Fruit fly (Drosophila melanogaster): ENCODE measurements around the gene CG46309.
A peak's percentile ranks its signal among the peaks of the same experiment; 100 is the strongest.

CG46309 gene

dm6 chr2L:16279774-16280252 lies 28.2 kb upstream of the CG46309 start:
- peak; percentile 80 for TF ChIP-seq Pif1B (GFP tag; optimal IDR thresholded peaks at IDR 0.05)
- TF ChIP-seq gl (tag; optimal IDR thresholded peaks at IDR 0.05) = peak; percentile 57
- TF ChIP-seq CG9948 (tag; optimal IDR thresholded peaks at IDR 0.05) = peak; percentile 92
- TF ChIP-seq CG12605 (GFP tag; IDR thresholded peaks at IDR 0.05) = peak; percentile 67
- TF ChIP-seq Snoo (tag; optimal IDR thresholded peaks at IDR 0.05) = peak; percentile 67
- TF ChIP-seq Ets98B (GFP tag; IDR thresholded peaks at IDR 0.05) = peak; percentile 73
- peak; percentile 94 for TF ChIP-seq CG8301 (tag; optimal IDR thresholded peaks at IDR 0.05)
- TF ChIP-seq CG10348 (GFP tag; IDR thresholded peaks at IDR 0.05) = peak; percentile 70; the same call in 1 of the 2 replicates
- TF ChIP-seq CG8159 (tag; optimal IDR thresholded peaks at IDR 0.05) = peak; percentile 86
- TF ChIP-seq CG34367 (tag; optimal IDR thresholded peaks at IDR 0.05) = peak; percentile 85
- TF ChIP-seq fd96Ca (GFP tag; IDR thresholded peaks at IDR 0.05) = peak; percentile 40; the same call in 1 of the 3 replicates
- peak; percentile 86 for TF ChIP-seq CG32121 (GFP tag; IDR thresholded peaks at IDR 0.05)
- peak; percentile 41 for TF ChIP-seq CG13204 (GFP tag; optimal IDR thresholded peaks at IDR 0.05)
- peak; percentile 62 for TF ChIP-seq rn (GFP tag; IDR thresholded peaks at IDR 0.05)
- TF ChIP-seq D1 (tag; optimal IDR thresholded peaks at IDR 0.05) = peak; percentile 92
- TF ChIP-seq Pif1A (GFP tag; optimal IDR thresholded peaks at IDR 0.05) = peak; percentile 88
- peak; percentile 88 for TF ChIP-seq CG4496 (GFP tag; IDR thresholded peaks at IDR 0.05)
- peak; percentile 89 for TF ChIP-seq CG17806 (tag; optimal IDR thresholded peaks at IDR 0.05)
- no peak for TF ChIP-seq EcR (GFP tag; optimal IDR thresholded peaks at IDR 0.05)
- peak; percentile 86 for TF ChIP-seq CG15710 (tag; optimal IDR thresholded peaks at IDR 0.05)
- peak; percentile 95 for TF ChIP-seq CG14655 (GFP tag; optimal IDR thresholded peaks at IDR 0.05)

dm6 chr2L:16278842-16279241 lies 27.3 kb upstream of the CG46309 start:
- peak; percentile 80 for TF ChIP-seq CG13204 (GFP tag; optimal IDR thresholded peaks at IDR 0.05)
- TF ChIP-seq rn (GFP tag; IDR thresholded peaks at IDR 0.05) = no peak
- TF ChIP-seq CG4496 (GFP tag; IDR thresholded peaks at IDR 0.05) = 0 out of 3 replicates have a peak, but pooled peaks have one; percentile 39

- TF ChIP-seq CG8301 (tag; optimal IDR thresholded peaks at IDR 0.05) = no peak
- TF ChIP-seq CG32121 (GFP tag; IDR thresholded peaks at IDR 0.05) = no peak
- TF ChIP-seq CG8159 (tag; optimal IDR thresholded peaks at IDR 0.05) = no peak
- TF ChIP-seq CG17806 (tag; optimal IDR thresholded peaks at IDR 0.05) = no peak
- TF ChIP-seq Ets98B (GFP tag; IDR thresholded peaks at IDR 0.05) = no peak
- no peak for TF ChIP-seq CG9948 (tag; optimal IDR thresholded peaks at IDR 0.05)
- no peak for TF ChIP-seq Snoo (tag; optimal IDR thresholded peaks at IDR 0.05)
- no peak for TF ChIP-seq CG4496 (GFP tag; IDR thresholded peaks at IDR 0.05)
- no peak for TF ChIP-seq D1 (tag; optimal IDR thresholded peaks at IDR 0.05)
- no peak for TF ChIP-seq fd96Ca (GFP tag; IDR thresholded peaks at IDR 0.05)
- TF ChIP-seq CG34367 (tag; optimal IDR thresholded peaks at IDR 0.05) = no peak
- TF ChIP-seq CG13204 (GFP tag; optimal IDR thresholded peaks at IDR 0.05) = no peak
- TF ChIP-seq CG12605 (GFP tag; IDR thresholded peaks at IDR 0.05) = no peak
Observed at dm6 chr2L:16277922-16278321, 26.3 kb upstream of the CG46309 start.

- TF ChIP-seq CG4496 (GFP tag; IDR thresholded peaks at IDR 0.05) (0 out of 3 replicates have a peak, but pooled peaks have one; percentile 35), Snoo (tag; optimal IDR thresholded peaks at IDR 0.05) (no peak)
Observed at dm6 chr2L:16276820-16277219, 25.2 kb upstream of the CG46309 start.

dm6 chr2L:16275809-16276178 lies 24.2 kb upstream of the CG46309 start:
- TF ChIP-seq gl (tag; optimal IDR thresholded peaks at IDR 0.05) = no peak
- no peak for TF ChIP-seq CG12605 (GFP tag; IDR thresholded peaks at IDR 0.05)
- peak; percentile 49 for TF ChIP-seq CG9948 (tag; optimal IDR thresholded peaks at IDR 0.05)
- TF ChIP-seq CG34367 (tag; optimal IDR thresholded peaks at IDR 0.05) = peak; percentile 7
- TF ChIP-seq CG32121 (GFP tag; IDR thresholded peaks at IDR 0.05) = peak; percentile 79; the same call in 1 of the 2 replicates
- peak; percentile 67 for TF ChIP-seq CG8159 (tag; optimal IDR thresholded peaks at IDR 0.05)
- no peak for TF ChIP-seq D1 (tag; optimal IDR thresholded peaks at IDR 0.05)
- TF ChIP-seq CG8301 (tag; optimal IDR thresholded peaks at IDR 0.05) = peak; percentile 71
- peak; percentile 15 for TF ChIP-seq Snoo (tag; optimal IDR thresholded peaks at IDR 0.05)
- TF ChIP-seq Pif1B (GFP tag; optimal IDR thresholded peaks at IDR 0.05) = peak; percentile 34
- peak; percentile 89 for TF ChIP-seq EcR (GFP tag; optimal IDR thresholded peaks at IDR 0.05)
- TF ChIP-seq rn (GFP tag; IDR thresholded peaks at IDR 0.05) = 0 out of 2 replicates have a peak, but pooled peaks have one; percentile 40
- peak; percentile 51 for TF ChIP-seq CG17806 (tag; optimal IDR thresholded peaks at IDR 0.05)
- TF ChIP-seq fd96Ca (GFP tag; IDR thresholded peaks at IDR 0.05) = peak; percentile 65; the same call in 2 of the 3 replicates
- TF ChIP-seq CG10348 (GFP tag; IDR thresholded peaks at IDR 0.05) = no peak; the same call in 1 of the 2 replicates
- TF ChIP-seq Ets98B (GFP tag; IDR thresholded peaks at IDR 0.05) = peak; percentile 66
- peak; percentile 32 for TF ChIP-seq CG15710 (tag; optimal IDR thresholded peaks at IDR 0.05)
- TF ChIP-seq Pif1A (GFP tag; optimal IDR thresholded peaks at IDR 0.05) = peak; percentile 68
- peak; percentile 71 for TF ChIP-seq CG14655 (GFP tag; optimal IDR thresholded peaks at IDR 0.05)
- peak; percentile 82 for TF ChIP-seq CG4496 (GFP tag; IDR thresholded peaks at IDR 0.05)

- TF ChIP-seq gl (tag; optimal IDR thresholded peaks at IDR 0.05) = no peak
- TF ChIP-seq CG12605 (GFP tag; IDR thresholded peaks at IDR 0.05) = no peak
- no peak for TF ChIP-seq CG13204 (GFP tag; optimal IDR thresholded peaks at IDR 0.05)
- no peak for TF ChIP-seq D1 (tag; optimal IDR thresholded peaks at IDR 0.05)
- TF ChIP-seq Pif1A (GFP tag; optimal IDR thresholded peaks at IDR 0.05) = no peak
- TF ChIP-seq CG17806 (tag; optimal IDR thresholded peaks at IDR 0.05) = no peak
- TF ChIP-seq CG34367 (tag; optimal IDR thresholded peaks at IDR 0.05) = no peak
- no peak for TF ChIP-seq CG8301 (tag; optimal IDR thresholded peaks at IDR 0.05)
- TF ChIP-seq CG8159 (tag; optimal IDR thresholded peaks at IDR 0.05) = no peak
- no peak for TF ChIP-seq CG14655 (GFP tag; optimal IDR thresholded peaks at IDR 0.05)
- no peak for TF ChIP-seq rn (GFP tag; IDR thresholded peaks at IDR 0.05)
- TF ChIP-seq CG10348 (GFP tag; IDR thresholded peaks at IDR 0.05) = no peak
- TF ChIP-seq Snoo (tag; optimal IDR thresholded peaks at IDR 0.05) = no peak
Observed at dm6 chr2L:16275177-16275808, 23.7 kb upstream of the CG46309 start.

Measured in whole organism, pupa.